Worm (Caenorhabditis elegans) whole organism, early embryonic: Measurements from ENCODE around the gene cmtr-2.

Source experiments
- F13C5.2 ChIP-seq: sonication (generic microtip); optimal IDR thresholded peaks from 2 replicates; lab custom pipeline; 2017; ENCODE audit warnings: mild to moderate bottlenecking, missing genetic modification characterization, inconsistent platforms, missing compliant biosample characterization
- aly-1 ChIP-seq: sonication (generic microtip); optimal IDR thresholded peaks from 2 replicates; lab custom pipeline; 2016; ENCODE audit warnings: missing genetic modification characterization, missing compliant biosample characterization
- sea-1 ChIP-seq: fragments of 200-800 bp; sonication (Bioruptor generic); conservative IDR thresholded peaks from 2 replicates; pipeline ENCODE4 v1.3.6; 2022; ENCODE audit warnings: missing genetic modification characterization, missing compliant biosample characterization

DNA sequence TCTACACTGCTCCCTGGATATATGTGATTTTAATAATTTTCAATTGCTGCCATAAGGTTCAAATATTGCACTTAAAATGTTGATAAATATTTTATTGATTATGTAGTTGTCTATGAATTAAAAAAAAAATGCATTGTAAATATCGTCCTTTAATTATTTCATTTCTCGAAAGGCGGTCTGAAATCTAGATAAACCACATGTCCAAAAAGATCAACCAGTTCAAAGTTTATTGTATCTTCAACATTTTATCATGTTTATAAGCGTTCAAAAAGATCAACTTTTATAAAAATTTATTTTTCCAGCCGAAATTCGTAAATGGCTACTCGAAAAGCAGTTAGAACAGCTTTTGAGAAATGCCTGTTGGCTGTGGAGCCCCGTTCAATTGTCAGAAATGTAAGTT, 4.7 kb downstream of the cmtr-2 start, which contains the start of gene C13B9.2:
- TF ChIP-seq aly-1 (tag; lab: Kevin White, UChicago) (no peak), F13C5.2 (no peak), sea-1 (GFP tag; lab: Robert Waterston, UW) (no peak)
